Worm (Caenorhabditis elegans): Measurements from ENCODE around the gene srv-12.
"Not testable (repeated sequence)": the region's sequence is repeated elsewhere in the genome, so short reads cannot be mapped to it uniquely, and the experiment has no call there.

The srv-12 gene

DNA sequence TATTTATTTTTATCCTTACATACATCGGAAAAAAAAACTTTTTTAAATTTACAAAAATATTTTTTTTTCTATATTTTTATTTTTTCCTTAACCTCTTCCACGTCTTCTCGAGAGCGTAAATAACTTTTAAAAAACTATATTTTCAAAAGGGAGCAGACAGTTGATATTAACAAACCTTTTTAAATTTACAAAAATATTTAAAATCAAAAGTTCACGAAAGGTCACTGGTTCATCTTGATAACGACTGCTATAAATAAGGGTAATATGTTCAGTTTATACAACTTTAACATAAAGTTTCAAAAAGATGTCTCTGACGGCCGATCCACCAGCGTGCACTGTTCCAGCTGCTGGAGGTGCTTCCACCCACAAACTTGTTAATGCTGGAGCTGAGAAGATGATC is 24.7 kb downstream of the srv-12 start, which contains the start of the genes F44D12.16 and msd-2:
Gene F44D12.16, plus strand, starts transcription at position 301 of the 400 bp plus-strand sequence.
Gene msd-2, plus strand, starts transcription at position 305 of the 400 bp plus-strand sequence.
- TF ChIP-seq ztf-29 (GFP tag; IDR thresholded peaks at IDR 0.05); med-1 (GFP tag; optimal IDR thresholded peaks at IDR 0.05; ENCODE audit: insufficient read depth); ref-1 (GFP tag; conservative IDR thresholded peaks at IDR 0.05): not testable (repeated sequence)

DNA sequence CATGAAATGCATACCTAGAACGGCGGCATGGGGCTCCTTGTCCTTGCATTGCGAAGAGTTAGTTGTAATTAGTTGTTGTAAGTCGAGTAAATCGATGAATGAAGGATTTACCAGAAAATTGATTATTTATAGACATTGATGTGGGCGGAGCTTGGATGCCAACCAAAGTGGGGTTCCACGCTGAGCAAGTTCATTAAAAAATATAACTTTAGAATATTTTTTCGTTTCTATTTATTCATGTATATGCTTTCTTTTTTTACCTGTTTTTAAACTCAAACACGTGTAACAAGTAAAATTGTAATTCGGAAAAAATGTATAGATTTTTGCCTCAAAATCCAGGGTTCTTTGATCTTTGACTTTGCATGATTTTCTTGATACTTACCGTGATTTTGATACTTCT is 25.9 kb downstream of the srv-12 start, which contains the start of gene gipc-2:
Gene gipc-2, minus strand, starts transcription at position 101 of the 400 bp plus-strand sequence.
- no peak for TF ChIP-seq ztf-23 (GFP tag; IDR thresholded peaks at IDR 0.05)
- no peak for TF ChIP-seq ref-1 (GFP tag; conservative IDR thresholded peaks at IDR 0.05)
- no peak for TF ChIP-seq ztf-29 (GFP tag; IDR thresholded peaks at IDR 0.05)
- no peak for TF ChIP-seq cog-1 (tag; optimal IDR thresholded peaks at IDR 0.05)
- TF ChIP-seq med-1 (GFP tag; optimal IDR thresholded peaks at IDR 0.05; ENCODE audit: insufficient read depth) = no peak
- no peak for TF ChIP-seq flt-1 (GFP tag; IDR thresholded peaks at IDR 0.05)
- no peak for TF ChIP-seq klf-2 (GFP tag; conservative IDR thresholded peaks at IDR 0.05)
- no peak for TF ChIP-seq T22C8.4 (GFP tag; IDR thresholded peaks at IDR 0.05)
- TF ChIP-seq tab-1 (GFP tag; IDR thresholded peaks at IDR 0.05) = no peak

DNA sequence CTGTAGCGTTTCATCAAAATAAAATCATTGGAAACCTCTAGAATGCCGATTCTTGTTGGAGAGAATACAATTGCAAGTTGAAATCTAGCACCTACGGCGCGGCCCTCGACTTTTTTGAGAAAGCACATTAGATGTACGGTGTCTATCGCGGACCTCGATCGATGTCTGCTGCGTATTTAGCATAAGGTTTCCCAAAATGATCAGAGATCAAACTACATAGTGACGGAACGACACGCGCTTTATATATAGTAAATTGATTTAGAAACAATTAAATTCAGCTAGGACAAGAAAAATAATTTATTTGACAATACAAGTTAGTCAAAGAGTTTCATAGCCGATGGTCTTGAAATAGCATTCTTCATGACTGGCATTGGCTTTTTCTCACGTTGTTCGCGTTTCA is 27.3 kb downstream of the srv-12 start:
- TF ChIP-seq T22C8.4 (GFP tag; IDR thresholded peaks at IDR 0.05) (no peak), ref-1 (GFP tag; conservative IDR thresholded peaks at IDR 0.05) (no peak), ztf-23 (GFP tag; IDR thresholded peaks at IDR 0.05) (no peak), med-1 (GFP tag; optimal IDR thresholded peaks at IDR 0.05; ENCODE audit: insufficient read depth) (no peak), flt-1 (GFP tag; IDR thresholded peaks at IDR 0.05) (no peak), ztf-29 (GFP tag; IDR thresholded peaks at IDR 0.05) (no peak), tab-1 (GFP tag; IDR thresholded peaks at IDR 0.05) (no peak), cog-1 (tag; optimal IDR thresholded peaks at IDR 0.05) (no peak), klf-2 (GFP tag; conservative IDR thresholded peaks at IDR 0.05) (no peak)

DNA sequence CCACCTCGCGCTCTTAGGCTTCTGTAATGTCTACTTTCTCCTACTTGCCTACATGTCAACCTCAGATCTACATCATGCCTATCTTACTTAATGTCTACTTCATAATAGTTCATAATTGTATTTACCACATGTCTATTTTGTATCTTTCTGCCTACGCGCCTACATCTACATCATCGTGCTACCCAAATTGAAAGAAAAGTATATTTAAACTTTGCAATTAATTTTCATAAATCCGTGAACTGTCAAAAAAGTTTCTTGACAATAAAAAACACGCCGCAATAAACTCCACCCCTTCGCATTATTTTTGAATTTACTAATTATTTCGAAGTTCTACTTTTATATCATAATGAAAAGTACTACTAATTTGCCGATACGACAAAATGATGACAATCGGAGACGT is 30.5 kb downstream of the srv-12 start, which contains the start of gene F44D12.8:
Gene F44D12.8, plus strand, starts transcription at position 301 of the 400 bp plus-strand sequence.
- TF ChIP-seq ztf-29 (GFP tag; IDR thresholded peaks at IDR 0.05) (no peak), T22C8.4 (GFP tag; IDR thresholded peaks at IDR 0.05) (no peak), klf-2 (GFP tag; conservative IDR thresholded peaks at IDR 0.05) (no peak), cog-1 (tag; optimal IDR thresholded peaks at IDR 0.05) (no peak), tab-1 (GFP tag; IDR thresholded peaks at IDR 0.05) (no peak), flt-1 (GFP tag; IDR thresholded peaks at IDR 0.05) (no peak), ztf-23 (GFP tag; IDR thresholded peaks at IDR 0.05) (no peak), ref-1 (GFP tag; conservative IDR thresholded peaks at IDR 0.05) (no peak), med-1 (GFP tag; optimal IDR thresholded peaks at IDR 0.05; ENCODE audit: insufficient read depth) (no peak)

DNA sequence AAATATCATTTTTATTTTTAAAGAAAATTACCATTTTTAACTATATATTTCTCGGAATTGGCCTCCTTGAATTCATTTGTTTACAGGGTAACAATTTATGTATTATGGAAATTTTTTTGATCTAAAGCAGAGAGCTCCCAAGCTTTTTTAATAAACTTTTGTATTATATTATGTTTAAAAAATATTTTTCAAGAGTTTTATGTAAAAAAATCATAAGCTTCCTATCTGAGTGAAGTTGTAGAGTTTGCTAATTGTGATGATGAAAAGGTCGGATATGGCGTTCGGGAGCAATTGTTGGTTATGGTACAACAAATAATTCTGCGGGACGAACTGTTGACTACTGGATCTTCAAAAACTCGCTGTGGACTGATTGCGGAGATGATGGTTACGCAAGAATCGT is 32.2 kb downstream of the srv-12 start, which contains the start of gene F44D12.19:
Gene F44D12.19, plus strand, starts transcription at position 301 of the 400 bp plus-strand sequence.
- TF ChIP-seq cog-1 (tag; optimal IDR thresholded peaks at IDR 0.05) (no peak), ztf-29 (GFP tag; IDR thresholded peaks at IDR 0.05) (no peak), med-1 (GFP tag; optimal IDR thresholded peaks at IDR 0.05; ENCODE audit: insufficient read depth) (no peak)

DNA sequence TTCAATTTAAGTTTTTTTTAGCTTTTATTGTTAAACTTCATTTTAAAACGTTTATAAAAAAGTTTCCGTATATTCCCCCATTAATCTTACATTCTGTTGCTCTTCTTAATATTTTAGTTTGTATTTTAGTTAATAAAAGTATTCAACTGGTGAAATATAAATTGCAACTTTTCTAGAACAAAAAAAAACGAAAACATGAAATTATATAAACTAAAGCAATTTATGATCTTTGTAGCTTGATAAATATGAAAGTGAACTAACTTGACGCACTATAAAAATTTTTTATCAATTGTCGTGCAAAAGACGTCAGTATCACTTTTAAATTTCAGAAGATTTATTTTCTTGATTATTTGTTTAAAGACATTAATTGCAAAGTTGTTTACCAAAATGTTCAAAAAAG is 35.8 kb downstream of the srv-12 start, which contains the start of gene F44D12.2:
Gene F44D12.2, minus strand, starts transcription at position 101 of the 400 bp plus-strand sequence.
- TF ChIP-seq cog-1 (tag; optimal IDR thresholded peaks at IDR 0.05) (no peak), T22C8.4 (GFP tag; IDR thresholded peaks at IDR 0.05) (no peak), tab-1 (GFP tag; IDR thresholded peaks at IDR 0.05) (no peak), ztf-23 (GFP tag; IDR thresholded peaks at IDR 0.05) (no peak), klf-2 (GFP tag; conservative IDR thresholded peaks at IDR 0.05) (no peak), ref-1 (GFP tag; conservative IDR thresholded peaks at IDR 0.05) (no peak), med-1 (GFP tag; optimal IDR thresholded peaks at IDR 0.05; ENCODE audit: insufficient read depth) (no peak), flt-1 (GFP tag; IDR thresholded peaks at IDR 0.05) (no peak), ztf-29 (GFP tag; IDR thresholded peaks at IDR 0.05) (no peak)

ce11 chrIV:10016977-10017376 is 36.5 kb downstream of the srv-12 start, which contains the start of gene ent-7:
Gene ent-7 (plus strand): TSS chrIV:10017277.
- TF ChIP-seq T22C8.4 (GFP tag; IDR thresholded peaks at IDR 0.05) (no peak), cog-1 (tag; optimal IDR thresholded peaks at IDR 0.05) (no peak), ztf-29 (GFP tag; IDR thresholded peaks at IDR 0.05) (no peak), flt-1 (GFP tag; IDR thresholded peaks at IDR 0.05) (no peak)

ce11 chrIV:10009536-10009935 is 43.9 kb downstream of the srv-12 start, which contains the start of gene magu-4:
Gene magu-4 (plus strand): TSS chrIV:10009753.
- TF ChIP-seq ztf-29 (GFP tag; IDR thresholded peaks at IDR 0.05) (no peak), flt-1 (GFP tag; IDR thresholded peaks at IDR 0.05) (no peak), ref-1 (GFP tag; conservative IDR thresholded peaks at IDR 0.05) (no peak), cog-1 (tag; optimal IDR thresholded peaks at IDR 0.05) (no peak), med-1 (GFP tag; optimal IDR thresholded peaks at IDR 0.05; ENCODE audit: insufficient read depth) (no peak), ztf-23 (GFP tag; IDR thresholded peaks at IDR 0.05) (no peak), tab-1 (GFP tag; IDR thresholded peaks at IDR 0.05) (no peak), T22C8.4 (GFP tag; IDR thresholded peaks at IDR 0.05) (no peak), klf-2 (GFP tag; conservative IDR thresholded peaks at IDR 0.05) (no peak)

DNA sequence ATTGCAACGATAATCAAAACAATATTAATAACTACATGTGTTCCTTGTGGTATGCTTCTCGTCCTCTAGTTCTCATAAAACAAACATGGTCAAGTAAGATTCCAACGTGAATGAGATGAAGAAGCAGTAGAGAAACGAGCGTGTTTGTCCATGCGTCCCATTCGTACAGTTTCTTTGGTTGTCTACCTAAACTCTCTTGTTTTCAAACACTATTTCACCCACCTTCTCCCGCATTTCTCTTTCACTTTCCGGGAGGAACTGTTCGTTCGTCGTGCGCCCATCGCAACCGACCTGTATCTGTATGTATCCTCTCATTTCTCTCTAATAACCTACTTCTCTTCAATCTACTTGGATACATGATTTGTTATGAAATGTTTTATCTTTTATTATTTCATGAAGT is 45.7 kb downstream of the srv-12 start:
- no peak for TF ChIP-seq tab-1 (GFP tag; IDR thresholded peaks at IDR 0.05)
- TF ChIP-seq T22C8.4 (GFP tag; IDR thresholded peaks at IDR 0.05) = no peak

ce11 chrIV:10006792-10007191 is 46.7 kb downstream of the srv-12 start, which contains the start of gene C47E12.13:
Gene C47E12.13 (minus strand): TSS chrIV:10006892.
- no peak for TF ChIP-seq tab-1 (GFP tag; IDR thresholded peaks at IDR 0.05)
- no peak for TF ChIP-seq ztf-23 (GFP tag; IDR thresholded peaks at IDR 0.05)
- TF ChIP-seq med-1 (GFP tag; optimal IDR thresholded peaks at IDR 0.05; ENCODE audit: insufficient read depth) = no peak
- no peak for TF ChIP-seq ztf-29 (GFP tag; IDR thresholded peaks at IDR 0.05)
- TF ChIP-seq flt-1 (GFP tag; IDR thresholded peaks at IDR 0.05) = no peak
- TF ChIP-seq T22C8.4 (GFP tag; IDR thresholded peaks at IDR 0.05) = no peak
- TF ChIP-seq cog-1 (tag; optimal IDR thresholded peaks at IDR 0.05) = no peak
- no peak for TF ChIP-seq klf-2 (GFP tag; conservative IDR thresholded peaks at IDR 0.05)
- no peak for TF ChIP-seq ref-1 (GFP tag; conservative IDR thresholded peaks at IDR 0.05)

All from whole organism, midembryonic.